Worm (Caenorhabditis elegans) whole organism, L2 larva: ENCODE measurements around the gene Y57E12AR.1.

Experiments used
- C34F6.9 ChIP-seq: fragments of 150-350 bp; optimal IDR thresholded peaks from 2 replicates; lab custom pipeline; 2014; ENCODE audit warnings: missing biosample characterization, missing genetic modification characterization
- F13H6.1 ChIP-seq: sonication (generic microtip); optimal IDR thresholded peaks from 2 replicates; lab custom pipeline; 2016; ENCODE audit warnings: missing genetic modification characterization, missing compliant biosample characterization
- R02D3.7 ChIP-seq: fragments of 150-350 bp; optimal IDR thresholded peaks from 2 replicates; lab custom pipeline; 2014; ENCODE audit warnings: missing biosample characterization, missing genetic modification characterization
- Y55F3AM.14 ChIP-seq: fragments of 200-800 bp; sonication (Bioruptor generic); optimal IDR thresholded peaks from 2 replicates; lab custom pipeline; 2018; ENCODE audit warnings: mild to moderate bottlenecking, missing genetic modification characterization, missing compliant biosample characterization
- alr-1 ChIP-seq: fragments of 150-350 bp; optimal IDR thresholded peaks from 2 replicates; lab custom pipeline; 2014; ENCODE audit warnings: missing biosample characterization, missing genetic modification characterization
- aly-2 ChIP-seq: fragments of 150-350 bp; optimal IDR thresholded peaks from 2 replicates; lab custom pipeline; 2014; ENCODE audit warnings: missing biosample characterization, missing genetic modification characterization
- ama-1 ChIP-seq: fragments of 150-350 bp; optimal IDR thresholded peaks from 2 replicates; lab custom pipeline; 2018; ENCODE audit warnings: inconsistent platforms
- blmp-1 ChIP-seq: sonication (generic microtip); optimal IDR thresholded peaks from 2 replicates; lab custom pipeline; 2017; ENCODE audit warnings: missing genetic modification characterization, mild to moderate bottlenecking, missing compliant biosample characterization, antibody characterized with exemption, moderate library complexity; ENCODE audit not compliant: insufficient read depth
- ceh-16 ChIP-seq: fragments of 150-350 bp; optimal IDR thresholded peaks from 2 replicates; lab custom pipeline; 2014; ENCODE audit warnings: missing biosample characterization, missing genetic modification characterization
- crh-2 ChIP-seq: sonication (generic microtip); optimal IDR thresholded peaks from 2 replicates; lab custom pipeline; 2017; ENCODE audit warnings: missing biosample characterization, missing genetic modification characterization
- dmd-4 ChIP-seq: sonication (generic microtip); optimal IDR thresholded peaks from 2 replicates; lab custom pipeline; 2017; ENCODE audit warnings: missing biosample characterization, missing genetic modification characterization
- elt-1 ChIP-seq: fragments of 150-350 bp; optimal IDR thresholded peaks from 2 replicates; lab custom pipeline; 2014; ENCODE audit warnings: missing biosample characterization, missing genetic modification characterization
- elt-3 ChIP-seq: sonication (generic microtip); optimal IDR thresholded peaks from 2 replicates; lab custom pipeline; 2017; ENCODE audit warnings: missing biosample characterization, missing genetic modification characterization
- fos-1 ChIP-seq: fragments of 150-350 bp; optimal IDR thresholded peaks from 2 replicates; lab custom pipeline; 2014; ENCODE audit warnings: missing biosample characterization, missing genetic modification characterization
- gmeb-1 ChIP-seq: fragments of 150-350 bp; optimal IDR thresholded peaks from 2 replicates; lab custom pipeline; 2014; ENCODE audit warnings: missing biosample characterization, missing genetic modification characterization
- lin-11 ChIP-seq: fragments of 150-350 bp; sonication (generic microtip); optimal IDR thresholded peaks from 2 replicates; lab custom pipeline; 2014; ENCODE audit warnings: missing biosample characterization, missing genetic modification characterization, inconsistent platforms, mixed read lengths
- lin-13 ChIP-seq: fragments of 150-350 bp; optimal IDR thresholded peaks from 2 replicates; lab custom pipeline; 2014; ENCODE audit warnings: missing biosample characterization, missing genetic modification reagents, missing genetic modification characterization
- lin-39 ChIP-seq: fragments of 150-350 bp; optimal IDR thresholded peaks from 2 replicates; lab custom pipeline; 2014; ENCODE audit warnings: missing biosample characterization, missing genetic modification reagents, missing genetic modification characterization
- mab-5 ChIP-seq: fragments of 150-350 bp; optimal IDR thresholded peaks from 2 replicates; lab custom pipeline; 2014; ENCODE audit warnings: missing biosample characterization, missing genetic modification characterization
- mdl-1 ChIP-seq, 2 experiments: fragments of 150-350 bp in 1 of 2; sonication (generic microtip) in 1 of 2; optimal IDR thresholded peaks; 2 replicates each; lab custom pipeline; 2017; ENCODE audit warnings: missing biosample characterization in 2 of 2, missing genetic modification characterization in 2 of 2
- nhr-10 ChIP-seq: sonication (generic microtip); optimal IDR thresholded peaks from 2 replicates; lab custom pipeline; 2017; ENCODE audit warnings: missing biosample characterization, missing genetic modification characterization
- nhr-11 ChIP-seq: fragments of 150-350 bp; optimal IDR thresholded peaks from 2 replicates; lab custom pipeline; 2014; ENCODE audit warnings: missing biosample characterization, missing genetic modification characterization
- nhr-21 ChIP-seq: fragments of 150-350 bp; optimal IDR thresholded peaks from 2 replicates; lab custom pipeline; 2014; ENCODE audit warnings: missing biosample characterization, missing genetic modification characterization
- nhr-237 ChIP-seq: fragments of 150-350 bp; optimal IDR thresholded peaks from 2 replicates; lab custom pipeline; 2014; ENCODE audit warnings: missing biosample characterization, missing genetic modification characterization
- nhr-25 ChIP-seq: fragments of 150-350 bp; sonication (generic microtip); optimal IDR thresholded peaks from 3 replicates; lab custom pipeline; 2014; ENCODE audit warnings: missing biosample characterization, missing genetic modification characterization
- nhr-6 ChIP-seq: fragments of 150-350 bp; optimal IDR thresholded peaks from 2 replicates; lab custom pipeline; 2014; ENCODE audit warnings: missing biosample characterization, missing genetic modification characterization
- nhr-77 ChIP-seq: fragments of 150-350 bp; optimal IDR thresholded peaks from 2 replicates; lab custom pipeline; 2014; ENCODE audit warnings: missing biosample characterization, missing genetic modification characterization
- sem-4 ChIP-seq: fragments of 150-350 bp; optimal IDR thresholded peaks from 2 replicates; lab custom pipeline; 2014; ENCODE audit warnings: missing biosample characterization, missing genetic modification reagents, missing genetic modification characterization
- skn-1 ChIP-seq: sonication (generic microtip); optimal IDR thresholded peaks from 2 replicates; lab custom pipeline; 2017; ENCODE audit warnings: missing biosample characterization, missing genetic modification characterization
- sma-3 ChIP-seq: sonication (generic microtip); optimal IDR thresholded peaks from 2 replicates; lab custom pipeline; 2016; ENCODE audit warnings: missing genetic modification reagents, missing genetic modification characterization, missing compliant biosample characterization
- sma-9 ChIP-seq, 2 experiments: fragments of 150-350 bp in 1 of 2; sonication (generic microtip) in 1 of 2; optimal IDR thresholded peaks; 2 replicates each; lab custom pipeline; 2014 to 2016; ENCODE audit warnings: missing genetic modification characterization in 2 of 2, mild to moderate bottlenecking in 1 of 2, missing biosample characterization in 1 of 2, missing compliant biosample characterization in 1 of 2, missing genetic modification reagents in 1 of 2, moderate library complexity in 1 of 2
- snpc-4 ChIP-seq: fragments of 150-350 bp; optimal IDR thresholded peaks from 2 replicates; lab custom pipeline; 2014; ENCODE audit warnings: missing biosample characterization, missing genetic modification characterization
- unc-39 ChIP-seq: fragments of 150-350 bp; optimal IDR thresholded peaks from 2 replicates; lab custom pipeline; 2014; ENCODE audit warnings: missing biosample characterization, missing genetic modification characterization
- unc-55 ChIP-seq: fragments of 150-350 bp; sonication (generic microtip); optimal IDR thresholded peaks from 3 replicates; lab custom pipeline; 2014; ENCODE audit warnings: missing biosample characterization, missing genetic modification reagents, missing genetic modification characterization
- unc-62 ChIP-seq: fragments of 150-350 bp; optimal IDR thresholded peaks from 2 replicates; lab custom pipeline; 2014; ENCODE audit warnings: missing biosample characterization, missing genetic modification reagents, missing genetic modification characterization
- zag-1 ChIP-seq: fragments of 150-350 bp; optimal IDR thresholded peaks from 2 replicates; lab custom pipeline; 2014; ENCODE audit warnings: missing biosample characterization, missing genetic modification characterization
- ztf-1 ChIP-seq: fragments of 200-800 bp; sonication (Bioruptor generic); conservative IDR thresholded peaks from 2 replicates; pipeline ENCODE4 v1.3.6; 2022; ENCODE audit warnings: missing genetic modification characterization, missing compliant biosample characterization

The Y57E12AR.1 gene

DNA sequence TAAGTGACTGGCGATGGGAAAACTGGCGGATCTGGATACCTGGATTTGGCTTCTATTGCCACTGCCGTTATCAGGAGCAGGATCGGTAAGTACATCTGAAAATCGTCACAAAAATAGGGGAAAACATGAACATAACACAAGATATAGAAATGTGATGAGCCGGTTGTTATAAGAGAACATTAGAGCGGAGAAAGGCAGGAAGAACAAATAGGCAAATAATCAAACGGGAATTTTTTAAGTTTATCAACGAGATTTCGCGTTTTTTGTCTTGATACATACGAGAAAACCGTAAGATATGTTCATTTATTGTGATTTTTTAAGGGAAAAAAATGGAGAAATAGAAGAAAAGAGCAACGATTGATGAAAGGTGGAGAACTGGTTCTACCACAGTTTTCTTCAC is at the start of gene Y57E12AR.1:
Gene Y57E12AR.1 (minus strand): TSS at position 101 of the 400 bp plus-strand sequence.
- TF ChIP-seq sma-9 (GFP tag; optimal IDR thresholded peaks at IDR 0.05; lab: Kevin White, UChicago) (no peak), sma-9 (tag; optimal IDR thresholded peaks at IDR 0.05; lab: Kevin White, UChicago) (no peak), skn-1 (no peak), snpc-4 (no peak), nhr-6 (tag; lab: Kevin White, UChicago) (no peak), unc-55 (GFP tag; lab: Kevin White, UChicago) (no peak), elt-3 (tag; lab: Kevin White, UChicago) (no peak), nhr-10 (tag; lab: Kevin White, UChicago) (no peak), lin-11 (tag; lab: Kevin White, UChicago) (no peak), gmeb-1 (tag; lab: Kevin White, UChicago) (no peak), elt-1 (tag; lab: Kevin White, UChicago) (no peak), lin-39 (tag; lab: Kevin White, UChicago) (no peak), Y55F3AM.14 (GFP tag; lab: Kevin White, UChicago) (no peak), unc-62 (no peak), sma-3 (GFP tag; lab: Kevin White, UChicago) (no peak), alr-1 (no peak), lin-13 (GFP tag; lab: Kevin White, UChicago) (no peak), crh-2 (no peak), ama-1 (no peak), F13H6.1 (tag; lab: Kevin White, UChicago) (no peak)

DNA sequence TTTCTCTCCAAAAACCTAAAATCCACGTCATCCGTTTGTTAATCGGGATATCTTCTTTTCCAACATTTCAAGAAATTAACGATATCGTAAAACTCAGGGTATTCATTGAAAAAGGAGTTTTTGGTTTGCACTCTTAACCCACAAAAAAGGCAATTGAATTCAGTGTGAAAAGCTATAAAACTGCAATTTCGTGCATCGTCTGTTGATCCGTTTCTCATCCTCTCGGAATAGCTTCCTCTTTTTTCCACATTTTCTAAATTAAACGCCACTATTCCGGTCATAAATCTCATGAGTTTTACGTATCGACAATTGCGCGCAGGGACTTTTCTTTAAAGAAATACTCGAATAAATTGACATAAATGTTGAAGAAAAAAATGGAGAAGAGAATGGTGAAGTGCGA is 47.1 kb upstream of the Y57E12AR.1 start:
- no peak for TF ChIP-seq elt-1 (tag; lab: Kevin White, UChicago)
- TF ChIP-seq, all 48 proteins: peak for 0

DNA sequence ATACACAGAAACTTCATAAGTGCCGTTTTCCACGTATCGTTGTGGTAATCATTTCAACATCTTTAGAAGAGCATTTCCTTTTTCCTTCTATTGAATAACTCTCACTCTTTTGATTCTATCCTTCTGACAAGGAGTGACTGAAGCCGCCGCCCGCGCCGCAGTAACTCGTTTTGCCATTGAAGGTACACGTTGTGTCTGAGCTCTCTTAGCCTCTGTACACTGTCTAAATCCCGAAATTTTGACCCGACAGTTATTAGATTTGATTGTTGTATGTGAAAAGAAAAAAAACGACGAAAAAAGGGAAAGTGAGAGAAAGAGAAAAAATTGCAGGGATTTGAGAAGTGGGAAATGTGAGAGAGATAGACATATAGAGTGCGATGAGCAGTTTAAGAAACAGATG is 46.1 kb upstream of the Y57E12AR.1 start:
- TF ChIP-seq nhr-77 (tag; lab: Kevin White, UChicago) (no peak), sma-9 (GFP tag; optimal IDR thresholded peaks at IDR 0.05; lab: Kevin White, UChicago) (peak; percentile 23), sma-9 (tag; optimal IDR thresholded peaks at IDR 0.05; lab: Kevin White, UChicago) (no peak), C34F6.9 (peak; percentile 26), F13H6.1 (tag; lab: Kevin White, UChicago) (peak; percentile 15), unc-55 (GFP tag; lab: Kevin White, UChicago) (peak; percentile 15)

DNA sequence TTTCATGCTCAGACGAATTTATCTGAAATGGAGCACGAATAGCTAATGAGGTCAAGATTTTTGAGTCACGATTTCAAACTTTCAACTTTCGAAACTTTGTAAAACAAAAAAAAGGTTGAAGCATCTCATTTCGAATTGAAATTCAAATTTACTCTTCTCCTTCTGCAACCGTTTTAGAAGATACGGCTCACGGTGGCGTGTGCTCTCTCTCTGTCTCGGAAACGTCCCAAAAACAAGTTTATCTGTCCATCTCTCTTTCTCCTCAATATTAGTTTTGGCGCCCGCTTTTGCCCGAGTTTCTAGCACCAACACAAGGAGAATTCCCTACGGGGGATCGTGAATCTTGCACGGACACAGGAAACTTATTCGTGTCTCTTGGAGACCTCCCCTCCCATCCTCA is 45.2 kb upstream of the Y57E12AR.1 start:
- TF ChIP-seq unc-55 (GFP tag; lab: Kevin White, UChicago) (no peak), nhr-11 (no peak), nhr-21 (tag; lab: Kevin White, UChicago) (no peak), C34F6.9 (no peak), Y55F3AM.14 (GFP tag; lab: Kevin White, UChicago) (no peak), ceh-16 (no peak), nhr-25 (tag; lab: Kevin White, UChicago) (no peak), F13H6.1 (tag; lab: Kevin White, UChicago) (no peak), mdl-1 (tag; optimal IDR thresholded peaks at IDR 0.05; lab: Kevin White, UChicago) (no peak), nhr-237 (tag; lab: Kevin White, UChicago) (no peak), zag-1 (tag; lab: Kevin White, UChicago) (no peak), ama-1 (no peak)

DNA sequence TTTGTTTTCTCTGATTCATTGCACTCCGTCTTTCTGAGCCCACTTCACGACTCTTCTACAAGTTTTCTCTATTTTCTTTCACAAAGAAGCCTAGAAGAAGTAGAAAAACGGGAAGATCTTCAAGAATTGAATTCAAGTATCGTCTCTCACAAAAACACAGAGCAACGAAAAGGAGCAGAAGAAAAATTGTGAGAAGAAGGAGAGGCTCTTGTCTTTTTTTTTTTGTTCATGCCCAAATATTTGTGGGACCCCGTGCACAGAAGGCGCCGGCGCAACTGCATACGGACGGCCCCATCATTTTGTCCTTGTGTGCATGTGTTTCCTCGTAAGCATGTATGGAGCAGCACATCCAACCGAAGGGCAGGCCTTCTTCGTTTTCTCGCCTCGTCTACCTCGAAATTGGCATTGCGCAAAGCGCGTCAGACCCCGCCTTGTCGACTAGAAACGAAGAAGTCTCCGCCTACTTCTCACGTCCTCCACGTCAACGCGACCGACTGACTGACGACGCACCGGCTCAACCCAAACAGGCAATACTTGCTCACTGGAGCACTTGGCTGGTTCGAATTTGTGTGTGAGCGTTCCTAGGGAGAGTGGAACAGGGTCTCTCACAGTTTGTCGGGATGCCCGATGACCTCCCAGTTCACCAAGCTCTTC is 41.5 kb upstream of the Y57E12AR.1 start:
- no peak for TF ChIP-seq unc-62
- TF ChIP-seq sma-9 (GFP tag; optimal IDR thresholded peaks at IDR 0.05; lab: Kevin White, UChicago), result no peak
- no peak for TF ChIP-seq sma-9 (tag; optimal IDR thresholded peaks at IDR 0.05; lab: Kevin White, UChicago)
- no peak for TF ChIP-seq nhr-237 (tag; lab: Kevin White, UChicago)
- TF ChIP-seq unc-55 (GFP tag; lab: Kevin White, UChicago), result no peak
- TF ChIP-seq R02D3.7 (tag; lab: Kevin White, UChicago), result no peak
- TF ChIP-seq dmd-4 (tag; lab: Kevin White, UChicago), result no peak
- no peak for TF ChIP-seq skn-1

DNA sequence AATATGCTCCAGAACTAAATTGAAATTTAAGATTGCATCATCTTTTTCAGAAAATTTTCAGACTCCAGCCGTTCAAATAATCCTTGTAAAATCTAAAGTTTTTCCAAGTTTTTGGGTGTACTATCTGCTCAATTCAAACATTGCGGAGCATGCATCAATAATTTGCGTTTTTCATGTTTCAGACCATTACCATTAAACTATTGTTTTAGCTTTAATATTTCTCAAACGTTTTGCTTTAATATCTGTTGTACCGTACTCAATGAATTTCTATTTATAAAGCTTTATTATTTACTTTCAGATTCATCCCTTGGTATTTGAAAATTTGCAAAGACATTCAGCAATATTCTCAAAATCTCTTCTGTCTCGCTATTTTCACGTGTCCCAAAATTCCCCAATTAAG is 38.1 kb upstream of the Y57E12AR.1 start, which contains the start of gene odr-2:
Gene odr-2 (plus strand): TSS at position 301 of the 400 bp plus-strand sequence.
- TF ChIP-seq elt-3 (tag; lab: Kevin White, UChicago), result no peak
- no peak for TF ChIP-seq fos-1 (tag; lab: Kevin White, UChicago)
- TF ChIP-seq nhr-10 (tag; lab: Kevin White, UChicago), result no peak
- TF ChIP-seq blmp-1 (tag; lab: Kevin White, UChicago), result no peak
- TF ChIP-seq lin-13 (GFP tag; lab: Kevin White, UChicago), result no peak
- TF ChIP-seq ztf-1 (GFP tag; lab: Robert Waterston, UW), result no peak
- no peak for TF ChIP-seq nhr-25 (tag; lab: Kevin White, UChicago)
- no peak for TF ChIP-seq Y55F3AM.14 (GFP tag; lab: Kevin White, UChicago)
- TF ChIP-seq unc-39 (tag; lab: Kevin White, UChicago), result no peak
- TF ChIP-seq aly-2, result no peak
- TF ChIP-seq sma-3 (GFP tag; lab: Kevin White, UChicago), result no peak
- no peak for TF ChIP-seq mab-5 (tag; lab: Kevin White, UChicago)
- TF ChIP-seq sem-4 (tag; lab: Kevin White, UChicago), result no peak
- no peak for TF ChIP-seq alr-1
- TF ChIP-seq sma-9 (GFP tag; optimal IDR thresholded peaks at IDR 0.05; lab: Kevin White, UChicago), result no peak
- TF ChIP-seq sma-9 (tag; optimal IDR thresholded peaks at IDR 0.05; lab: Kevin White, UChicago), result no peak
